Worm (Caenorhabditis elegans): ENCODE measurements around the gene C24H10.2.

DNA sequence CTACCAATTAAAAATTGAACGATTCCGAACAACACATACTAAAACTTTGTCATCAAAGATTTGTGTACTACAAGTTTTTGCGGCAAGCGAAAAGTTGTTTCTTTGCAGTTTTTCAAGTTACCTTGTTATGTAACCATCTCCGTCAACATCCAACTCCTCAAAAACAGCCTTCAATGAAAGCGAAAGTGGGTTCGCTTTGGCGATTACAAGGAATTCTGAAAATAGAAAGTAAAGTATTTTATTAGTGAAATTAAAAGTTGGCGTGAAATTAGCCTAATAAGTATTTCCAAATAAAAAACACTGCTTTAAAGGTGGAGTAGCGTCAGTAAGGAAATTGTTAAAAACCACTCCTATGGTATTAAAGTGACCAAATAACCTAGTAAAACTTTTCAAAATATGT lies 11.1 kb downstream of the C24H10.2 start:
- TF ChIP-seq ama-1 (optimal IDR thresholded peaks at IDR 0.05): no peak
- TF ChIP-seq aly-2 (tag; optimal IDR thresholded peaks at IDR 0.05): no peak
- TF ChIP-seq ZK546.5 (tag; optimal IDR thresholded peaks at IDR 0.05): no peak
- no peak for TF ChIP-seq pqm-1 (tag; optimal IDR thresholded peaks at IDR 0.05)
- TF ChIP-seq elt-3 (tag; optimal IDR thresholded peaks at IDR 0.05): no peak
- no peak for TF ChIP-seq ztf-4 (tag; optimal IDR thresholded peaks at IDR 0.05)
